Worm (Caenorhabditis elegans) whole organism, late embryonic: Measurements from ENCODE around the gene symk-1.

ENCODE experiments used
- F13H6.1 ChIP-seq: sonication (generic microtip); optimal IDR thresholded peaks from 2 replicates; lab custom pipeline; 2016; ENCODE audit warnings: missing genetic modification characterization, missing compliant biosample characterization
- ama-1 ChIP-seq: fragments of 150-350 bp; optimal IDR thresholded peaks from 2 replicates; lab custom pipeline; 2014
- dve-1 ChIP-seq: sonication (generic microtip); optimal IDR thresholded peaks from 2 replicates; lab custom pipeline; 2017; ENCODE audit warnings: antibody characterized with exemption, mild to moderate bottlenecking, missing genetic modification characterization, missing compliant biosample characterization
- fax-1 ChIP-seq: sonication (generic microtip); optimal IDR thresholded peaks from 2 replicates; lab custom pipeline; 2016; ENCODE audit warnings: missing genotype, missing genetic modification characterization, missing compliant biosample characterization
- fkh-10 ChIP-seq: fragments of 150-350 bp; optimal IDR thresholded peaks from 2 replicates; lab custom pipeline; 2014; ENCODE audit warnings: missing biosample characterization, missing genetic modification reagents, missing genetic modification characterization
- nfya-1 ChIP-seq: sonication (generic microtip); optimal IDR thresholded peaks from 2 replicates; lab custom pipeline; 2017; ENCODE audit warnings: missing genetic modification characterization, mild to moderate bottlenecking, missing compliant biosample characterization, antibody characterized with exemption, moderate library complexity
- npax-4 ChIP-seq: sonication (generic microtip); optimal IDR thresholded peaks from 2 replicates; lab custom pipeline; 2016; ENCODE audit warnings: missing genetic modification characterization, missing compliant biosample characterization
- pax-1 ChIP-seq: fragments of 150-350 bp; optimal IDR thresholded peaks from 2 replicates; lab custom pipeline; 2014; ENCODE audit warnings: missing biosample characterization, missing genetic modification characterization
- pha-4 ChIP-seq: fragments of 150-350 bp; optimal IDR thresholded peaks from 2 replicates; lab custom pipeline; 2018; ENCODE audit warnings: missing biosample characterization, missing genetic modification reagents, missing genetic modification characterization
- sdc-2 ChIP-seq: sonication (generic microtip); optimal IDR thresholded peaks from 2 replicates; lab custom pipeline; 2016; ENCODE audit warnings: missing genotype, missing genetic modification characterization, missing compliant biosample characterization

- TF ChIP-seq sdc-2 (tag; lab: Kevin White, UChicago) (no peak), npax-4 (no peak), pha-4 (no peak), fax-1 (no peak), ama-1 (no peak), pax-1 (tag; lab: Kevin White, UChicago) (no peak), fkh-10 (no peak), dve-1 (tag; lab: Kevin White, UChicago) (no peak), F13H6.1 (tag; lab: Kevin White, UChicago) (no peak), nfya-1 (tag; lab: Kevin White, UChicago) (no peak)
These were observed 37.3 kb downstream of the symk-1 start, which contains the start of gene smk-1 for ce11 chrV:8607353-8607850.
